Worm (Caenorhabditis elegans): ENCODE data around the gene wht-8.

wht-8 gene

ce11 chrIII:11185483-11186115 is 33.0 kb upstream of the wht-8 start (continued):
- no peak for TF ChIP-seq attf-6 (GFP tag; IDR thresholded peaks at IDR 0.05)
- no peak for TF ChIP-seq mes-4 (tag; optimal IDR thresholded peaks at IDR 0.05)
- peak; percentile 28 for TF ChIP-seq ztf-18 (tag; optimal IDR thresholded peaks at IDR 0.05)
- TF ChIP-seq madf-10 (tag; optimal IDR thresholded peaks at IDR 0.05) = peak; percentile 75
- TF ChIP-seq ceh-40 (GFP tag; IDR thresholded peaks at IDR 0.05) = no peak

ce11 chrIII:11188132-11188531 is 30.5 kb upstream of the wht-8 start:
- TF ChIP-seq mcd-1 (GFP tag; IDR thresholded peaks at IDR 0.05) = no peak
- 0 out of 2 replicates have a peak, but pooled peaks have one; percentile 11 for TF ChIP-seq egrh-3 (GFP tag; IDR thresholded peaks at IDR 0.05)
- no peak for TF ChIP-seq bed-1 (GFP tag; IDR thresholded peaks at IDR 0.05)
- no peak for TF ChIP-seq ceh-40 (GFP tag; IDR thresholded peaks at IDR 0.05)
- no peak for TF ChIP-seq ceh-79 (tag; optimal IDR thresholded peaks at IDR 0.05)
- TF ChIP-seq nhr-80 (tag; optimal IDR thresholded peaks at IDR 0.05) = peak; percentile 72
- TF ChIP-seq ztf-18 (tag; optimal IDR thresholded peaks at IDR 0.05) = no peak
- TF ChIP-seq egl-44 (GFP tag; IDR thresholded peaks at IDR 0.05) = no peak
- no peak for TF ChIP-seq cebp-2 (GFP tag; IDR thresholded peaks at IDR 0.05)
- no peak for TF ChIP-seq Y56A3A.18 (GFP tag; IDR thresholded peaks at IDR 0.05)
- no peak for TF ChIP-seq efl-1 (GFP tag; optimal IDR thresholded peaks at IDR 0.05)
- no peak for TF ChIP-seq F57A8.1 (GFP tag; optimal IDR thresholded peaks at IDR 0.05)
- TF ChIP-seq ets-4 (GFP tag; optimal IDR thresholded peaks at IDR 0.05) = no peak
- TF ChIP-seq Y79H2A.3 (GFP tag; conservative IDR thresholded peaks at IDR 0.05) = no peak
- TF ChIP-seq hsf-1 (GFP tag; IDR thresholded peaks at IDR 0.05) = no peak
- 0 out of 2 replicates have a peak, but pooled peaks have one; percentile 13 for TF ChIP-seq zfh-2 (GFP tag; conservative IDR thresholded peaks at IDR 0.05)
- no peak for TF ChIP-seq rec-8 (tag; optimal IDR thresholded peaks at IDR 0.05)
- no peak for TF ChIP-seq atf-7 (tag; optimal IDR thresholded peaks at IDR 0.05)
- no peak for TF ChIP-seq somi-1 (GFP tag; optimal IDR thresholded peaks at IDR 0.05)
- TF ChIP-seq ztf-26 (tag; optimal IDR thresholded peaks at IDR 0.05) = no peak
- no peak for TF ChIP-seq nhr-27 (tag; optimal IDR thresholded peaks at IDR 0.05)
- TF ChIP-seq snpc-1.3 (tag; optimal IDR thresholded peaks at IDR 0.05; ENCODE audit: insufficient read depth) = no peak
- TF ChIP-seq dox-1 (GFP tag; IDR thresholded peaks at IDR 0.05) = 0 out of 2 replicates have a peak, but pooled peaks have one; percentile 19

- TF ChIP-seq attf-5 (GFP tag; optimal IDR thresholded peaks at IDR 0.05) (no peak), F37B4.10 (GFP tag; IDR thresholded peaks at IDR 0.05) (no peak), let-607 (tag; optimal IDR thresholded peaks at IDR 0.05) (no peak), chd-7 (tag; optimal IDR thresholded peaks at IDR 0.05) (no peak), nhr-80 (tag; optimal IDR thresholded peaks at IDR 0.05) (peak; percentile 86), lir-1 (GFP tag; conservative IDR thresholded peaks at IDR 0.05) (no peak), sdz-38 (tag; optimal IDR thresholded peaks at IDR 0.05) (no peak), F55B11.4 (tag; optimal IDR thresholded peaks at IDR 0.05; ENCODE audit: borderline replicate concordance, insufficient read depth) (no peak), ztf-22 (GFP tag; optimal IDR thresholded peaks at IDR 0.05) (no peak), dox-1 (GFP tag; IDR thresholded peaks at IDR 0.05) (0 out of 2 replicates have a peak, but pooled peaks have one; percentile 14), nfya-2 (GFP tag; IDR thresholded peaks at IDR 0.05) (no peak)
These were observed 25.3 kb upstream of the wht-8 start for ce11 chrIII:11193251-11193650.

Data from whole organism, young adult.